Worm (Caenorhabditis elegans) whole organism, young adult: ENCODE results near the gene F49C5.5.

Experiments
- Y53G8AR.9 ChIP-seq: fragments of 200-800 bp; sonication (Bioruptor generic); conservative IDR thresholded peaks from 2 replicates; pipeline ENCODE4 v1.3.6; 2022; ENCODE audit warnings: missing genetic modification reagents, missing genetic modification characterization, missing compliant biosample characterization
- attf-3 ChIP-seq: fragments of 200-800 bp; sonication (Bioruptor generic); conservative IDR thresholded peaks from 2 replicates; pipeline ENCODE4 v1.3.6; 2022; ENCODE audit warnings: missing genetic modification reagents, missing genetic modification characterization, missing compliant biosample characterization
- ceh-91 ChIP-seq: fragments of 200-800 bp; sonication (Bioruptor generic); IDR thresholded peaks from 2 replicates; pipeline ENCODE4 v1.3.6; 2022; ENCODE audit warnings: missing genetic modification reagents, missing genetic modification characterization, missing compliant biosample characterization
- ekl-4 ChIP-seq: fragments of 200-800 bp; sonication (Bioruptor generic); IDR thresholded peaks from 2 replicates; pipeline ENCODE4 v1.3.6; 2022; ENCODE audit warnings: missing genetic modification reagents, missing genetic modification characterization, missing compliant biosample characterization
- lin-40 ChIP-seq: sonication (generic microtip); optimal IDR thresholded peaks from 2 replicates; lab custom pipeline; 2016; ENCODE audit warnings: missing genetic modification characterization, mild to moderate bottlenecking, missing compliant biosample characterization, missing genotype, missing genetic modification reagents
- madf-10 ChIP-seq: sonication (generic microtip); optimal IDR thresholded peaks from 2 replicates; lab custom pipeline; 2016; ENCODE audit warnings: mild to moderate bottlenecking, missing genetic modification characterization, missing compliant biosample characterization
- sea-2 ChIP-seq: fragments of 200-800 bp; sonication (Bioruptor generic); IDR thresholded peaks from 2 replicates; pipeline ENCODE4 v1.3.6; 2022; ENCODE audit warnings: missing genetic modification characterization, missing compliant biosample characterization
- unc-62 ChIP-seq: fragments of 150-350 bp; optimal IDR thresholded peaks from 2 replicates; lab custom pipeline; 2014; ENCODE audit warnings: missing biosample characterization, missing genetic modification reagents, missing genetic modification characterization

DNA sequence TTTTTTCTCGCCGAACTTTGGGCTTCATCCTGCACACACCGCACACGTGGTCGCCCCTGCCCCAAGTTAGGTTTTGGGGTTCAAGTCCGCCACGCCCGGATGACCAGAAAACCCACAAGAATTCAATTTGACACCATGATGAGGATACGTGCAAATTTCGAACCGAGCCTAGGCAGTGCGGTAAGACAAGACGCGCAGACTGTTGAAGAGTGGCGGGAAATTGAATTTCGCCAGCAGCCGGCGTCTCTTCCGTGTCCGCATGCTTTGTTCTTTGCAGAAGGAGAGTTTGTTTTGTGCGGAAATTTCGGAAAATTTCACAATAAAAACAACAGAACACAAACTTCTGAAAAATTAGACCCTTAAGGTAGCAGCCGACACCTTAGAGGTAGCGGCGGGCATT, 46.3 kb downstream of the F49C5.5 start:
- no peak for TF ChIP-seq sea-2 (GFP tag; lab: Robert Waterston, UW)
- TF ChIP-seq unc-62 (GFP tag; lab: Kevin White, UChicago): no peak
- no peak for TF ChIP-seq attf-3 (GFP tag; lab: Robert Waterston, UW)
- TF ChIP-seq lin-40: no peak
- TF ChIP-seq Y53G8AR.9 (GFP tag; lab: Robert Waterston, UW): no peak
- no peak for TF ChIP-seq madf-10 (tag; lab: Kevin White, UChicago)
- no peak for TF ChIP-seq ceh-91 (GFP tag; lab: Robert Waterston, UW)
- TF ChIP-seq ekl-4 (GFP tag; lab: Robert Waterston, UW): no peak
